Worm (Caenorhabditis elegans): ENCODE data around the gene panl-2.
A peak's percentile ranks its signal among the peaks of the same experiment; 100 is the strongest.

The panl-2 gene

DNA sequence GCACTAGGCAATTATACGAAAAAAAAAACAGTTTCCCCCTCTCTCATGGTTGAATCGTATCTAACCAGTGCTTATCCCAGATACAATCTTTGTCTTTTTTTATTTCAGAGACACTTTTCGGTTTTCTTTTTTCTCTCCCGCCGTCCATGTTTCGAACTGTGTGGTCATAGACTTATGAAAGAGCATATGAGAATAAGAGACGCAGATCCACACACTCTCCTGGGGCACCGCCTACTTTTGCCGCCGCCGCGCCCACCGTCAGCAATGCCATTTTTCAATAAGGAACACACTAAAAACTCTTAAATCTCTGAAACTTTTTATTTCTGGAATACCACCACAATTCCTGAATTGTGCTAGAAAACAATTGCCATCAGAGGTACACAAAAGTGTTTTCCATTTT, 22.0 kb upstream of the panl-2 start, which contains the start of gene prk-1:
Gene prk-1, plus strand, starts transcription at position 269 of the 400 bp plus-strand sequence.
- no peak for TF ChIP-seq nhr-2 (tag; optimal IDR thresholded peaks at IDR 0.05)
- TF ChIP-seq unc-62 (GFP tag; optimal IDR thresholded peaks at IDR 0.05), result no peak
- no peak for TF ChIP-seq flh-1 (GFP tag; optimal IDR thresholded peaks at IDR 0.05)
- no peak for TF ChIP-seq blmp-1 (tag; optimal IDR thresholded peaks at IDR 0.05)
- no peak for TF ChIP-seq lin-13 (tag; optimal IDR thresholded peaks at IDR 0.05)
- TF ChIP-seq lin-32 (GFP tag; optimal IDR thresholded peaks at IDR 0.05), result no peak
- TF ChIP-seq mab-5 (tag; optimal IDR thresholded peaks at IDR 0.05), result no peak
- no peak for TF ChIP-seq zip-8 (tag; optimal IDR thresholded peaks at IDR 0.05)
- TF ChIP-seq nhr-28 (tag; optimal IDR thresholded peaks at IDR 0.05), result no peak
- no peak for TF ChIP-seq nhr-76 (tag; optimal IDR thresholded peaks at IDR 0.05)
- no peak for TF ChIP-seq bed-3 (GFP tag; optimal IDR thresholded peaks at IDR 0.05)
- no peak for TF ChIP-seq lsy-2 (tag; optimal IDR thresholded peaks at IDR 0.05)
- TF ChIP-seq pha-4 (tag; optimal IDR thresholded peaks at IDR 0.05), result no peak
- TF ChIP-seq drap-1 (GFP tag; optimal IDR thresholded peaks at IDR 0.05), result no peak
- no peak for TF ChIP-seq snpc-4 (tag; optimal IDR thresholded peaks at IDR 0.05)
- no peak for TF ChIP-seq ces-1 (GFP tag; optimal IDR thresholded peaks at IDR 0.05)
- no peak for TF ChIP-seq hlh-1 (tag; optimal IDR thresholded peaks at IDR 0.05)
- TF ChIP-seq nhr-237 (tag; optimal IDR thresholded peaks at IDR 0.05), result no peak
- TF ChIP-seq cnd-1 (tag; optimal IDR thresholded peaks at IDR 0.05), result no peak
- no peak for TF ChIP-seq unc-120 (tag; optimal IDR thresholded peaks at IDR 0.05; ENCODE audit: poor library complexity, severe bottlenecking)

DNA sequence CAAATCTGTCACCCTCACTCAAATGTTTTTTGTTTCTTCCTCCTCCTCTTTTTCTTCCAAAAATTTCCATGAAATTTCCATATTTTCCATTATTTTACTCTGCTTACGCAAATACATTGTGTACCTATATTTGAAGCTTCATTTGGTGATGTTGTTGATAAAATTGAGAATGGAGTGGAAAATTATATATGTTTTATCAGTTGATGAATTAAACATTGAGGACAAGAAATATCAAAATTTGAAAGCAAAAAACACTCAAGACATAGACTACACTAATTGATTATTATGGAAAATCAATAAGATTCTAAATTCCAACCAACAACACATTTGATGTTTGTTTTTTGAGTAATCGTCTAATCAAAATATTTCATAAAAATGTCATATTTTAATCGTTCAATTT, 21.3 kb upstream of the panl-2 start:
- TF ChIP-seq ceh-43 (GFP tag; optimal IDR thresholded peaks at IDR 0.05), result no peak
- no peak for TF ChIP-seq M03D4.4 (tag; optimal IDR thresholded peaks at IDR 0.05)
- no peak for TF ChIP-seq nhr-2 (tag; optimal IDR thresholded peaks at IDR 0.05)
- TF ChIP-seq ceh-39 (tag; optimal IDR thresholded peaks at IDR 0.05), result no peak
- no peak for TF ChIP-seq unc-120 (tag; optimal IDR thresholded peaks at IDR 0.05; ENCODE audit: poor library complexity, severe bottlenecking)
- no peak for TF ChIP-seq ham-2 (GFP tag; optimal IDR thresholded peaks at IDR 0.05)
- no peak for TF ChIP-seq unc-39 (tag; optimal IDR thresholded peaks at IDR 0.05)
- TF ChIP-seq unc-62 (GFP tag; optimal IDR thresholded peaks at IDR 0.05), result no peak
- no peak for TF ChIP-seq sem-2 (GFP tag; optimal IDR thresholded peaks at IDR 0.05)
- TF ChIP-seq bed-3 (GFP tag; optimal IDR thresholded peaks at IDR 0.05), result no peak
- TF ChIP-seq nhr-76 (tag; optimal IDR thresholded peaks at IDR 0.05), result no peak
- no peak for TF ChIP-seq ceh-83 (GFP tag; optimal IDR thresholded peaks at IDR 0.05)
- TF ChIP-seq elt-1 (tag; optimal IDR thresholded peaks at IDR 0.05; ENCODE audit: borderline replicate concordance, insufficient read depth), result no peak
- no peak for TF ChIP-seq mls-2 (tag; optimal IDR thresholded peaks at IDR 0.05)

DNA sequence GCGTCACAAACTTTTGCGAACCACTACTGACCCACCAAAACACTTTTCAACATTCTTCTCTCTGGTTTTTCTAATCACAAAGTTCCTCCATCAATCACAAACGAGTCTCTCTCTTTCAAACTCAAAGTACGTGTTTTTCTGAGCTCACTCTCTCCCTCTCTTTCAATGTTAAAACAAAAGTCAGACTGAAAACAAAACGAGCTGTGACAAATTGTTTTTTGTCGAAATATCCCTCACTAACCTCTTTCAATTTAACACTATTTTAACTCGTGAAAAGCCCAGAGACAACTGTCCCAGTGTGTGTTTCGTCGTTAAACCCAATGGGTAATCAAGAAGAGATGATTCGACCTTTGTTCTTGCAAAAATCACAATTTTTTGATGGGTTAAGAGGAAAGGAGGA, 20.1 kb upstream of the panl-2 start:
- TF ChIP-seq ceh-83 (GFP tag; optimal IDR thresholded peaks at IDR 0.05) (no peak), ceh-39 (tag; optimal IDR thresholded peaks at IDR 0.05) (no peak), elt-3 (tag; optimal IDR thresholded peaks at IDR 0.05) (no peak), unc-120 (tag; optimal IDR thresholded peaks at IDR 0.05; ENCODE audit: poor library complexity, severe bottlenecking) (no peak), ham-2 (GFP tag; optimal IDR thresholded peaks at IDR 0.05) (no peak), unc-62 (GFP tag; optimal IDR thresholded peaks at IDR 0.05) (peak; percentile 50), cnd-1 (tag; optimal IDR thresholded peaks at IDR 0.05) (no peak), nhr-237 (tag; optimal IDR thresholded peaks at IDR 0.05) (no peak), nhr-2 (tag; optimal IDR thresholded peaks at IDR 0.05) (no peak), hlh-1 (tag; optimal IDR thresholded peaks at IDR 0.05) (peak; percentile 52), blmp-1 (tag; optimal IDR thresholded peaks at IDR 0.05) (no peak), ces-1 (GFP tag; optimal IDR thresholded peaks at IDR 0.05) (no peak), zip-8 (tag; optimal IDR thresholded peaks at IDR 0.05) (no peak), drap-1 (GFP tag; optimal IDR thresholded peaks at IDR 0.05) (no peak), lsy-2 (tag; optimal IDR thresholded peaks at IDR 0.05) (no peak), lin-32 (GFP tag; optimal IDR thresholded peaks at IDR 0.05) (no peak), snpc-4 (tag; optimal IDR thresholded peaks at IDR 0.05) (no peak)

DNA sequence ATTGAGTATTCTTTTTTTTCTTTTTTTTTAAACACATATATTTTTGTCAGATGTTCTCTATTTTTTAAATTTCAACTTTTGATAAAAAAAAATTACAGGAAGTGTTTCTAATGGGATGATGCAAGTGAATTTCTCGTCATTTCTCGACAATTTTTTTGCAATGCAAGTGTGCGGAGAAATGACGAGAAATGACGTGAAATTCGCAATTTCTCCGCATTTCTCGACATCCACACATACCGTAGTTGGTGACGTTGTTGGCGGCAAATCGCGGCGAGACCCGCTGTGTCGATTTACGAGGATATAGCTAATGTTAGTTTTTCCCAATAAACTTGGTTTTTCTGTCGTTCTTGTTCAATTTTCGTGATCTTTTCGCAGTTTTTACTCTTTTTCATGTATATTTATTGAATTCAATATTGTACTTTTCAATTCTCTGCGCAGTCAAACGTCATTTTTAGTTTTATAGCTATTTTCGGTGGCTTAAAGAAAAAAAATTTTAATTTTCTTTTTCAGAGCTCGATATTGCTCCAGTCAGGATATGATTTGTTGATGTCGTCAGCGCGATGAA, 14.1 kb upstream of the panl-2 start, which contains the start of gene F31E3.6:
Gene F31E3.6, plus strand, starts transcription at position 93 of the 565 bp plus-strand sequence.
- peak; percentile 35 for TF ChIP-seq lsy-2 (tag; optimal IDR thresholded peaks at IDR 0.05)

DNA sequence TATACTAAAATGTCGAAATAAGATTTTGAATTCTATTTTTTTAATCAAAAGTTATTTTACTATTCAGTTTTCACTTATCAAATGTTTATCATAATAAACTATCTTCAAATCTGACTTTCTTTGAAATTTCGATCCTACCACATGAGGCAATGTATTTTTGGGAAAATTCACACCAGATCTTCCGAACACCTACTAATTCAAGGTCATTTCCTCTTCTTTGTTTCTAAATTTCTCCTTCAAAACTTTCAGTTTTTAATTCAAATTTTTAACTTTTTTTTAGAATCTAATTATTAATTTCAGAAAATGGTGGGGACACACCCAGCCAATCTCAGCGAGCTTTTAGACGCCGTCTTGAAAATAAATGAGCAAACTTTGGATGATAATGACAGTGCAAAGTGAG, 11.7 kb upstream of the panl-2 start, which contains the start of gene ceh-20:
Gene ceh-20, plus strand, starts transcription at position 301 of the 400 bp plus-strand sequence.
- TF ChIP-seq sptf-1 (tag; optimal IDR thresholded peaks at IDR 0.05) (no peak), zip-8 (tag; optimal IDR thresholded peaks at IDR 0.05) (no peak), ceh-83 (GFP tag; optimal IDR thresholded peaks at IDR 0.05) (no peak), mab-5 (tag; optimal IDR thresholded peaks at IDR 0.05) (no peak), nhr-12 (tag; optimal IDR thresholded peaks at IDR 0.05) (no peak), ztf-11 (tag; optimal IDR thresholded peaks at IDR 0.05) (no peak), elt-1 (tag; optimal IDR thresholded peaks at IDR 0.05; ENCODE audit: borderline replicate concordance, insufficient read depth) (no peak), tbx-8 (GFP tag; optimal IDR thresholded peaks at IDR 0.05) (no peak), mep-1 (tag; optimal IDR thresholded peaks at IDR 0.05) (no peak)
